Fruit fly (Drosophila melanogaster): Measurements from ENCODE around the gene CG15879.

dm6 chr3L:2142435-2142834, 26.5 kb downstream of the CG15879 start:
- TF ChIP-seq h (optimal IDR thresholded peaks at IDR 0.05) (no peak), Sin3A (optimal IDR thresholded peaks at IDR 0.05) (no peak), insv (optimal IDR thresholded peaks at IDR 0.05) (no peak), psq (optimal IDR thresholded peaks at IDR 0.05) (no peak)

All from Kc167 (cell line).